Worm (Caenorhabditis elegans) whole organism, late embryonic: ENCODE measurements around the gene bath-44.
A peak's percentile ranks its signal among the peaks of the same experiment; 100 is the strongest.

ENCODE experiments used
- ahr-1 ChIP-seq: sonication (generic microtip); optimal IDR thresholded peaks from 2 replicates; lab custom pipeline; 2016; ENCODE audit warnings: missing genetic modification characterization, missing compliant biosample characterization
- ama-1 ChIP-seq: fragments of 150-350 bp; optimal IDR thresholded peaks from 2 replicates; lab custom pipeline; 2014
- che-1 ChIP-seq: sonication (generic microtip); optimal IDR thresholded peaks from 2 replicates; lab custom pipeline; 2016; ENCODE audit warnings: mild to moderate bottlenecking, missing genetic modification characterization, missing compliant biosample characterization
- hlh-30 ChIP-seq: sonication (generic microtip); optimal IDR thresholded peaks from 2 replicates; lab custom pipeline; 2017; ENCODE audit warnings: antibody characterized with exemption, missing genetic modification characterization, missing compliant biosample characterization; ENCODE audit not compliant: insufficient read depth
- mec-3 ChIP-seq: sonication (generic microtip); optimal IDR thresholded peaks from 2 replicates; lab custom pipeline; 2016; ENCODE audit warnings: borderline replicate concordance, missing genetic modification characterization, missing compliant biosample characterization

DNA sequence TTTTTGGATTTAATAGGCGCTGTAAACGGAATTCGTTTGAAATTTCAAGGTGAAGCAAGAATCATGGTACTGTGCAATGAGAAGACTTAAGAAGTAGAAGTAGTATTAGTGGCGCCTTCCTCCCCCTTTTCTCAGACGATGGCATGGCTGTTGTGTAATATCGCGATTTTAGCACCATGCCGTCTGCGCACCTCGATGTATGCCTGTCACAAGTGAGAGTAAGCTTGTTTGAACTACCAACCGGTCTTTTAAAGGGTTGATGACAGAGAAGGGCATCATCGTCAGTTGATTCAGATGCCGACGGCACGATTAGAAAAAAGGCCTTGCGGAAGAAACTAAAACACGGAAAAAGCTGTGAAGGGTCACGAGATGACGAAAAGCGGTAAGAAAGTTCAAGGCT lies 9.2 kb downstream of the bath-44 start:
- TF ChIP-seq hlh-30 (tag; lab: Kevin White, UChicago) (peak; percentile 36), ahr-1 (no peak), che-1 (tag; lab: Kevin White, UChicago) (no peak), ama-1 (lab: Kevin White, UChicago) (no peak), mec-3 (tag; lab: Kevin White, UChicago) (no peak)
